Worm (Caenorhabditis elegans): ENCODE measurements around the gene nccd-1.

nccd-1 gene

ce11 chrIV:16988397-16988796, at the start of gene nccd-1:
nccd-1 (plus strand) TSS chrIV:16988697.
- TF ChIP-seq aha-1 (tag; optimal IDR thresholded peaks at IDR 0.05) (no peak), unc-86 (tag; optimal IDR thresholded peaks at IDR 0.05) (no peak), xbp-1 (tag; optimal IDR thresholded peaks at IDR 0.05) (no peak), F16B12.6 (tag; optimal IDR thresholded peaks at IDR 0.05) (no peak), nhr-19 (GFP tag; conservative IDR thresholded peaks at IDR 0.05) (no peak)

- TF ChIP-seq Y116A8C.19 (tag; optimal IDR thresholded peaks at IDR 0.05; ENCODE audit: borderline replicate concordance) = no peak
- TF ChIP-seq sup-37 (GFP tag; optimal IDR thresholded peaks at IDR 0.05) = no peak
- no peak for TF ChIP-seq isw-1 (GFP tag; IDR thresholded peaks at IDR 0.05)
- no peak for TF ChIP-seq ceh-82 (tag; optimal IDR thresholded peaks at IDR 0.05)
- no peak for TF ChIP-seq C16A3.4 (tag; optimal IDR thresholded peaks at IDR 0.05)
- TF ChIP-seq mab-9 (GFP tag; IDR thresholded peaks at IDR 0.05) = no peak
- TF ChIP-seq sptf-1 (tag; optimal IDR thresholded peaks at IDR 0.05) = no peak
- no peak for TF ChIP-seq unc-86 (tag; optimal IDR thresholded peaks at IDR 0.05)
- TF ChIP-seq dpl-1 (GFP tag; optimal IDR thresholded peaks at IDR 0.05) = no peak
- no peak for TF ChIP-seq tlp-1 (tag; optimal IDR thresholded peaks at IDR 0.05)
- TF ChIP-seq fkh-8 (tag; optimal IDR thresholded peaks at IDR 0.05) = no peak
- TF ChIP-seq ceh-63 (GFP tag; optimal IDR thresholded peaks at IDR 0.05) = no peak
- TF ChIP-seq alr-1 (tag; optimal IDR thresholded peaks at IDR 0.05; ENCODE audit: borderline replicate concordance) = no peak
- TF ChIP-seq F16B12.6 (tag; optimal IDR thresholded peaks at IDR 0.05) = no peak
- TF ChIP-seq nhr-71 (tag; optimal IDR thresholded peaks at IDR 0.05) = no peak
- TF ChIP-seq nhr-237 (tag; optimal IDR thresholded peaks at IDR 0.05) = no peak
- TF ChIP-seq elt-2 (tag; optimal IDR thresholded peaks at IDR 0.05) = no peak
- TF ChIP-seq unc-98 (GFP tag; IDR thresholded peaks at IDR 0.05) = no peak
- no peak for TF ChIP-seq blmp-1 (tag; optimal IDR thresholded peaks at IDR 0.05)
Measured at ce11 chrIV:16939001-16939400, 49.5 kb upstream of the nccd-1 start, which contains the start of gene Y116A8C.10. Y116A8C.10 (minus strand) TSS chrIV:16939101.

- TF ChIP-seq ceh-82 (tag; optimal IDR thresholded peaks at IDR 0.05) (peak; percentile 50 to 60 (median 60)), unc-130 (tag; optimal IDR thresholded peaks at IDR 0.05) (peak; percentile 71), mdl-1 (tag; optimal IDR thresholded peaks at IDR 0.05) (no peak), ztf-4 (tag; optimal IDR thresholded peaks at IDR 0.05) (peak; percentile 47), skn-1 (tag; optimal IDR thresholded peaks at IDR 0.05) (peak; percentile 73), nhr-19 (GFP tag; conservative IDR thresholded peaks at IDR 0.05) (peak; percentile 70), fkh-4 (tag; optimal IDR thresholded peaks at IDR 0.05; ENCODE audit: borderline replicate concordance) (no peak), jun-1 (tag; optimal IDR thresholded peaks at IDR 0.05) (no peak), aly-2 (tag; optimal IDR thresholded peaks at IDR 0.05) (no peak), ama-1 (optimal IDR thresholded peaks at IDR 0.05) (no peak), tbx-2 (tag; optimal IDR thresholded peaks at IDR 0.05) (peak; percentile 73), egl-13 (tag; optimal IDR thresholded peaks at IDR 0.05) (peak; percentile 46), elt-3 (tag; optimal IDR thresholded peaks at IDR 0.05) (peak in 1 of 6 experiments; percentile 36), zip-4 (GFP tag; optimal IDR thresholded peaks at IDR 0.05) (no peak), nhr-76 (tag; optimal IDR thresholded peaks at IDR 0.05) (no peak), tlp-1 (tag; optimal IDR thresholded peaks at IDR 0.05) (no peak), efl-3 (GFP tag; optimal IDR thresholded peaks at IDR 0.05) (no peak), fkh-8 (tag; optimal IDR thresholded peaks at IDR 0.05) (peak; percentile 10), mep-1 (tag; optimal IDR thresholded peaks at IDR 0.05) (peak; percentile 70), pax-3 (tag; optimal IDR thresholded peaks at IDR 0.05) (peak; percentile 6), lsy-2 (tag; optimal IDR thresholded peaks at IDR 0.05) (peak; percentile 57 to 67), hlh-4 (tag; optimal IDR thresholded peaks at IDR 0.05) (no peak), C16A3.4 (tag; optimal IDR thresholded peaks at IDR 0.05) (peak; percentile 28), dsc-1 (tag; optimal IDR thresholded peaks at IDR 0.05) (peak; percentile 76), xbp-1 (tag; optimal IDR thresholded peaks at IDR 0.05) (peak; percentile 68), ceh-88 (GFP tag; IDR thresholded peaks at IDR 0.05) (no peak), nhr-237 (tag; optimal IDR thresholded peaks at IDR 0.05) (no peak), snu-23 (GFP tag; optimal IDR thresholded peaks at IDR 0.05) (peak; percentile 75), aha-1 (tag; optimal IDR thresholded peaks at IDR 0.05) (no peak), fkh-10 (GFP tag; optimal IDR thresholded peaks at IDR 0.05) (peak; percentile 3), nhr-20 (tag; optimal IDR thresholded peaks at IDR 0.05) (peak; percentile 63), ztf-11 (tag; optimal IDR thresholded peaks at IDR 0.05) (peak; percentile 12 to 77), nhr-11 (tag; optimal IDR thresholded peaks at IDR 0.05) (no peak), snpc-4 (tag; optimal IDR thresholded peaks at IDR 0.05) (peak; percentile 71), nhr-77 (tag; optimal IDR thresholded peaks at IDR 0.05) (peak; percentile 9), lin-13 (GFP tag; optimal IDR thresholded peaks at IDR 0.05) (peak; percentile 62)
Measured at ce11 chrIV:16946746-16947145, 41.8 kb upstream of the nccd-1 start, which contains the start of the genes Y116A8C.9 and arf-6. Y116A8C.9 (minus strand) TSS chrIV:16946800. arf-6 (plus strand) TSS chrIV:16947120.

Data from whole organism, L1 larva.